Worm (Caenorhabditis elegans): Measurements from ENCODE around the gene irg-1.

irg-1 gene

DNA sequence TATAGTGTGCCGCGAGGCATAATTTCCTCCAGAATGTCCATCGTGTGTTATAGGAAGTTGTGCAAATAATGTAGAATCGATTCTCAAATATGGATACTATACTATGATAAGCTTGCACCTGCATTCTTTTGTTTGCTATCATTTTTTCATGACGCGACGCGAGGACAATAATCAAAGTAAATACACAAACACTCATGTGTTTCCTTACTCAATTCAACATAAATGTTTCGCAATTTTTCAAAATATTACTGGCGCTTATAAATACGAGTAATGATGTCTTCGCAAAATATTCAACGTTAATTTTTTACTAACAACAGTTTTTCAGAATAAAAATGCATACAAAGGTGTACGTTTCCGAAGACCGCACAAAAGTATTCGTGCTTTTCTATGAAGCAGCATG lies at the start of gene irg-1:
Gene irg-1 (plus strand): TSS at position 326 of the 400 bp plus-strand sequence.
- no peak for TF ChIP-seq C38D4.7 (GFP tag; optimal IDR thresholded peaks at IDR 0.05)
- TF ChIP-seq pha-4 (tag; optimal IDR thresholded peaks at IDR 0.05) = no peak
- TF ChIP-seq ref-2 (tag; optimal IDR thresholded peaks at IDR 0.05) = no peak
- no peak for TF ChIP-seq pqm-1 (tag; optimal IDR thresholded peaks at IDR 0.05)
- TF ChIP-seq ceh-48 (tag; optimal IDR thresholded peaks at IDR 0.05) = no peak
- TF ChIP-seq hlh-15 (tag; optimal IDR thresholded peaks at IDR 0.05) = no peak
- no peak for TF ChIP-seq pax-1 (tag; optimal IDR thresholded peaks at IDR 0.05)
- no peak for TF ChIP-seq pag-3 (tag; optimal IDR thresholded peaks at IDR 0.05; ENCODE audit: borderline replicate concordance)

DNA sequence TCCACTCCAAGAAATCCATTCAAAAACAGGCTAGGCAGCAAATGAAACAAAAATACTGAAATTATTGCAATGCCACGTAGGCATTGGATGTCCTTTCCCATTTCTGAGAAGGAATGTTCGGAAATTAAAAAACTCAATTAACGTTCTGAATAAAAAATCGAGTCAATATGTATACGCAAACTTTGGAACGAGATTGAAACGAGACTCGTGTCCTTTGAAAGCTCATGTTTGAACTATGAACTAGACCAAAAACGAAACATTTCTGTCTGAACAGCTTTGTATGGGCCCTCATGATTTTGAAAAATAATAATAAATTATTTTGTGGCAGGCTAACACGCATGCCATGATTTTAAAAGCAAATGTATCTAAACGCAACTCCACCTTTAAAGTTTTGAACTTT lies 48.4 kb upstream of the irg-1 start, which contains the start of gene oac-2:
Gene oac-2 (minus strand): TSS at position 101 of the 400 bp plus-strand sequence.
- TF ChIP-seq ama-1 (optimal IDR thresholded peaks at IDR 0.05) = no peak
- TF ChIP-seq npax-4 (tag; optimal IDR thresholded peaks at IDR 0.05) = no peak
- TF ChIP-seq hlh-15 (tag; optimal IDR thresholded peaks at IDR 0.05) = no peak
- TF ChIP-seq C08G9.2 (tag; optimal IDR thresholded peaks at IDR 0.05) = no peak
- TF ChIP-seq hlh-13 (GFP tag; optimal IDR thresholded peaks at IDR 0.05) = no peak
- no peak for TF ChIP-seq tbx-7 (tag; optimal IDR thresholded peaks at IDR 0.05)

DNA sequence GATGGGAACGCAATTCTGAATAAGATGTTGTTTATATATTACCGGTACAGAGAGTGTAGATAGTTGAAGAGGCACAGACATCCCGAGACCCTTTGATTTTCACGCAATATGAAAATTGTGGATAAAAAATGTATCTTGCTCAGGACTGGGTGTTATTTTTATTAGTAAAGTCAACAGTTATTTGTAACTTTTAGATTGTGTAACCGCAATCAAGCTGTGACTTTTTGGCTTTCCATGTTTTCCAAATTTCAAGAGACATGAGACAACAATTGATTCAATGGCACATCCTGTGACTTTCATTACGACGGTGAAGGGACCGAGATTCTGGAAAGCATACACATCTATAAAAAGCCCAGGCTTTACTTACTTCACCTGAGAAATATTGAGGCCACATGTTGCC lies 47.2 kb upstream of the irg-1 start:
- TF ChIP-seq hlh-15 (tag; optimal IDR thresholded peaks at IDR 0.05) (no peak), sox-2 (GFP tag; IDR thresholded peaks at IDR 0.05) (no peak), F13H6.1 (tag; optimal IDR thresholded peaks at IDR 0.05) (no peak), fkh-10 (GFP tag; optimal IDR thresholded peaks at IDR 0.05) (no peak)

DNA sequence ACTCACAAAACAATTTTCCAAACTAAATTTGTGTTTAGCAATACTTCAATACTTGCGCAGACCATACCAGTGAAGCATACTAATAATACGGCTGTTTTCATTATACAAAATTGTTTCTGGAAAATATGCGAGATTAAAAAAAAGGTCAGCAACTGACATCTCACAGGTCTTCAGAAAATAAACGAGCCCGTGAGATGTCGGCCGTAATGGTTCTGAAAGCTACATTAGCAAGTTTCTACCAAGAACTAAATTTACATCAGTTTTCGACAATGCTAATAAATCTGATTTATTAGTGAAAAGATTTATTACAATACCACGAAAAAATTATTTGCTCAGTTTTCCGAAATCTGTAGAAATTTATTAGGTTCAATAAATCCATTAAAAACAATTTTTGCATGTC lies 45.9 kb upstream of the irg-1 start, which contains the start of gene srbc-31:
Gene srbc-31 (minus strand): TSS at position 101 of the 400 bp plus-strand sequence.
- TF ChIP-seq pha-4 (tag; optimal IDR thresholded peaks at IDR 0.05) = no peak
- TF ChIP-seq tbx-2 (tag; optimal IDR thresholded peaks at IDR 0.05) = no peak
- TF ChIP-seq C38D4.7 (GFP tag; optimal IDR thresholded peaks at IDR 0.05) = no peak
- TF ChIP-seq ceh-2 (tag; optimal IDR thresholded peaks at IDR 0.05) = no peak
- no peak for TF ChIP-seq ceh-24 (tag; optimal IDR thresholded peaks at IDR 0.05)
- TF ChIP-seq unc-55 (GFP tag; optimal IDR thresholded peaks at IDR 0.05) = no peak
- no peak for TF ChIP-seq ama-1 (optimal IDR thresholded peaks at IDR 0.05)
- TF ChIP-seq che-1 (tag; optimal IDR thresholded peaks at IDR 0.05) = no peak
- TF ChIP-seq ceh-9 (tag; optimal IDR thresholded peaks at IDR 0.05) = no peak
- TF ChIP-seq ceh-6 (GFP tag; optimal IDR thresholded peaks at IDR 0.05) = no peak

DNA sequence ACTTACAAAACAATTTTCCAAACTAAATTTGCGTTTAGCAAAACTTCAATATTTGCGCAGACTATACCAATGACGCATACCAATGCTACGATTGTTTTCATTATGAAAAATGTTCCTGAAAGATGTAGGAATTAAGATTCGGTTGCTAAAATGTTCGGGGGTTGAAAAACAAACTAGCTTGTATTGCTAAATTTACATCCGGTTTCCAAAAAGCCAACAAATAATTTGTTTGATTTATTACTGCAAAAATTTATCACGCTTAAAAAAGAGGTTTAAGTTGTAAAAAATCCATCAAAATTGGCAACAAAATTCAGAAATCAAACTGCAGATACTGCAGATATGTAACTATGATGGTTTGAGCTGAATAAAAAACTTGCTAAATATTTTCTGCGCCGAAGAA lies 43.0 kb upstream of the irg-1 start, which contains the start of gene srbc-30:
Gene srbc-30 (minus strand): TSS at position 101 of the 400 bp plus-strand sequence.
- no peak for TF ChIP-seq sdc-2 (tag; optimal IDR thresholded peaks at IDR 0.05)
- TF ChIP-seq dmd-4 (tag; optimal IDR thresholded peaks at IDR 0.05; ENCODE audit: borderline replicate concordance) = no peak
- TF ChIP-seq fkh-6 (tag; optimal IDR thresholded peaks at IDR 0.05) = no peak
- no peak for TF ChIP-seq pqm-1 (tag; optimal IDR thresholded peaks at IDR 0.05)
- no peak for TF ChIP-seq mec-3 (tag; optimal IDR thresholded peaks at IDR 0.05; ENCODE audit: borderline replicate concordance)
- no peak for TF ChIP-seq K09A11.1 (tag; optimal IDR thresholded peaks at IDR 0.05; ENCODE audit: insufficient read depth)

DNA sequence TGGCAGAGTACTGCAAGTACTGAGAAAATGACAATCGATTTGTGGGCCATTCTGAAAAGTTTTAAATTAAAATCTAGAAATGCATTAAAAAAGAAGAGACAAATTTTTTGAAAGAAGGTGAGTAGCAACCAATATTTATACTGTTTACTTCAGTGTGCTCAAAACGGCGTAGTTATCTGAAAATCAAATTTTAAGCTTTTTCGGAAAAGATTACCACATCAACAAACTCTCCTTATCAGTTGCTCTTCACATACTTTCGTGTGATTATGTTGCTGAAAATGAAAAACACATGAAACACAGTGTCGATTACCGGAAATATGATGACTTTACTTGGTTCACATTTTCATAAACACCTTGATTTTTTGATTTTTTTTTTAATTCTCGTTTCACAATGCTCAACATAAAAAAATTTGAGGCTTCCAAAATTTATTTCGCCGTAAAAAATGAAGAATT lies 40.8 kb upstream of the irg-1 start, which contains the start of gene lys-7:
Gene lys-7 (minus strand): TSS at position 51 of the 453 bp plus-strand sequence.
- TF ChIP-seq ref-2 (tag; optimal IDR thresholded peaks at IDR 0.05) (no peak), elt-2 (tag; optimal IDR thresholded peaks at IDR 0.05) (no peak), nhr-232 (tag; optimal IDR thresholded peaks at IDR 0.05) (no peak), pha-2 (tag; optimal IDR thresholded peaks at IDR 0.05) (no peak), ama-1 (optimal IDR thresholded peaks at IDR 0.05) (no peak), K02D7.2 (tag; optimal IDR thresholded peaks at IDR 0.05) (no peak), sox-2 (GFP tag; IDR thresholded peaks at IDR 0.05) (no peak), pros-1 (tag; optimal IDR thresholded peaks at IDR 0.05) (no peak), lin-11 (tag; optimal IDR thresholded peaks at IDR 0.05) (no peak), ceh-34 (tag; optimal IDR thresholded peaks at IDR 0.05) (no peak), zip-5 (tag; optimal IDR thresholded peaks at IDR 0.05) (no peak), unc-55 (GFP tag; optimal IDR thresholded peaks at IDR 0.05) (no peak)

Data from whole organism, late embryonic.